Fruit fly (Drosophila melanogaster): ENCODE data around the gene Eip78C.

The Eip78C gene

dm6 chr3L:21242958-21243357 lies 16.5 kb downstream of the Eip78C start:
- TF ChIP-seq CG17801 (GFP tag; optimal IDR thresholded peaks at IDR 0.05; ENCODE audit: partially characterized antibody): no peak

dm6 chr3L:21243417-21243816 lies 17.0 kb downstream of the Eip78C start:
- TF ChIP-seq CG17801 (GFP tag; optimal IDR thresholded peaks at IDR 0.05; ENCODE audit: partially characterized antibody): no peak

- TF ChIP-seq CG17801 (GFP tag; optimal IDR thresholded peaks at IDR 0.05; ENCODE audit: partially characterized antibody): no peak
These were observed 25.0 kb downstream of the Eip78C start for dm6 chr3L:21251381-21251780.

- no peak for TF ChIP-seq CG17801 (GFP tag; optimal IDR thresholded peaks at IDR 0.05; ENCODE audit: partially characterized antibody)
These were observed 26.1 kb downstream of the Eip78C start for dm6 chr3L:21252525-21252924.

dm6 chr3L:21252932-21253760 lies 26.7 kb downstream of the Eip78C start:
- TF ChIP-seq CG17801 (GFP tag; optimal IDR thresholded peaks at IDR 0.05; ENCODE audit: partially characterized antibody): no peak

- TF ChIP-seq CG17801 (GFP tag; optimal IDR thresholded peaks at IDR 0.05; ENCODE audit: partially characterized antibody): no peak
These were observed 27.5 kb downstream of the Eip78C start for dm6 chr3L:21253761-21254523.

dm6 chr3L:21254524-21254972 lies 28.1 kb downstream of the Eip78C start:
- no peak for TF ChIP-seq CG17801 (GFP tag; optimal IDR thresholded peaks at IDR 0.05; ENCODE audit: partially characterized antibody)

dm6 chr3L:21256062-21257023 lies 29.9 kb downstream of the Eip78C start:
- TF ChIP-seq CG17801 (GFP tag; optimal IDR thresholded peaks at IDR 0.05; ENCODE audit: partially characterized antibody): no peak

- no peak for TF ChIP-seq CG17801 (GFP tag; optimal IDR thresholded peaks at IDR 0.05; ENCODE audit: partially characterized antibody)
These were observed 31.3 kb downstream of the Eip78C start, which contains the start of gene CG43218 for dm6 chr3L:21257731-21258130. Gene CG43218, plus strand, starts transcription at chr3L:21258020.

dm6 chr3L:21259257-21259656 lies 32.8 kb downstream of the Eip78C start:
- no peak for TF ChIP-seq CG17801 (GFP tag; optimal IDR thresholded peaks at IDR 0.05; ENCODE audit: partially characterized antibody)

dm6 chr3L:21261403-21262164 lies 35.2 kb downstream of the Eip78C start:
- TF ChIP-seq CG17801 (GFP tag; optimal IDR thresholded peaks at IDR 0.05; ENCODE audit: partially characterized antibody): peak; percentile 37

- TF ChIP-seq CG17801 (GFP tag; optimal IDR thresholded peaks at IDR 0.05; ENCODE audit: partially characterized antibody): no peak
These were observed 36.0 kb downstream of the Eip78C start for dm6 chr3L:21262426-21262825.

- TF ChIP-seq CG17801 (GFP tag; optimal IDR thresholded peaks at IDR 0.05; ENCODE audit: partially characterized antibody): no peak
These were observed 39.8 kb downstream of the Eip78C start for dm6 chr3L:21266101-21266656.

dm6 chr3L:21267862-21268385 lies 41.5 kb downstream of the Eip78C start, which contains the start of gene CG9391:
Gene CG9391, minus strand, starts transcription at chr3L:21268335.
- TF ChIP-seq CG17801 (GFP tag; optimal IDR thresholded peaks at IDR 0.05; ENCODE audit: partially characterized antibody): no peak
